Worm (Caenorhabditis elegans): ENCODE results near the gene crn-3.

- TF ChIP-seq dpff-1 (tag; optimal IDR thresholded peaks at IDR 0.05) = peak; percentile 59
- no peak for TF ChIP-seq F55B11.4 (tag; optimal IDR thresholded peaks at IDR 0.05; ENCODE audit: borderline replicate concordance, insufficient read depth)
- no peak; the same call in 1 of the 2 replicates for TF ChIP-seq Y67H2A.10 (GFP tag; conservative IDR thresholded peaks at IDR 0.05)
- TF ChIP-seq unc-62 (GFP tag; optimal IDR thresholded peaks at IDR 0.05) = no peak
- TF ChIP-seq dpl-1 (GFP tag; optimal IDR thresholded peaks at IDR 0.05) = no peak
- TF ChIP-seq akir-1 (GFP tag; optimal IDR thresholded peaks at IDR 0.05) = no peak
- TF ChIP-seq attf-6 (GFP tag; IDR thresholded peaks at IDR 0.05) = no peak
- no peak for TF ChIP-seq cebp-1 (GFP tag; IDR thresholded peaks at IDR 0.05)
- TF ChIP-seq cebp-1 (tag; optimal IDR thresholded peaks at IDR 0.05) = peak; percentile 41
- TF ChIP-seq egl-18 (GFP tag; IDR thresholded peaks at IDR 0.05) = no peak
Measured at ce11 chrII:10547311-10547710, 40.5 kb upstream of the crn-3 start.
